Worm (Caenorhabditis elegans) whole organism, L3 larva: Measurements from ENCODE around the gene cdc-48.1.
A peak's percentile ranks its signal among the peaks of the same experiment; 100 is the strongest.

Source experiments
- R02D3.7 ChIP-seq: fragments of 150-350 bp; optimal IDR thresholded peaks from 2 replicates; lab custom pipeline; 2014; ENCODE audit warnings: missing biosample characterization, missing genetic modification characterization
- ZK546.5 ChIP-seq: sonication (generic microtip); optimal IDR thresholded peaks from 2 replicates; lab custom pipeline; 2017; ENCODE audit warnings: missing biosample characterization, missing genetic modification characterization
- aly-2 ChIP-seq: fragments of 150-350 bp; optimal IDR thresholded peaks from 2 replicates; lab custom pipeline; 2014; ENCODE audit warnings: missing biosample characterization, missing genetic modification characterization
- ama-1 ChIP-seq: fragments of 150-350 bp; optimal IDR thresholded peaks from 2 replicates; lab custom pipeline; 2018
- ceh-82 ChIP-seq: fragments of 150-350 bp; optimal IDR thresholded peaks from 2 replicates; lab custom pipeline; 2014; ENCODE audit warnings: missing biosample characterization, missing genetic modification characterization
- daf-12 ChIP-seq: fragments of 150-350 bp; optimal IDR thresholded peaks from 2 replicates; lab custom pipeline; 2014; ENCODE audit warnings: missing biosample characterization, missing genetic modification reagents, missing genetic modification characterization
- egl-27 ChIP-seq: sonication (generic microtip); optimal IDR thresholded peaks from 4 replicates; lab custom pipeline; 2017; ENCODE audit warnings: missing biosample characterization, missing genetic modification reagents, missing genetic modification characterization
- elt-1 ChIP-seq: fragments of 150-350 bp; optimal IDR thresholded peaks from 2 replicates; lab custom pipeline; 2014; ENCODE audit warnings: missing biosample characterization, missing genetic modification characterization
- elt-2 ChIP-seq: sonication (generic microtip); optimal IDR thresholded peaks from 2 replicates; lab custom pipeline; 2016; ENCODE audit warnings: missing genetic modification reagents, mild to moderate bottlenecking, missing genetic modification characterization, missing compliant biosample characterization
- fkh-2 ChIP-seq: fragments of 150-350 bp; optimal IDR thresholded peaks from 2 replicates; lab custom pipeline; 2014; ENCODE audit warnings: missing biosample characterization, missing genetic modification reagents, missing genetic modification characterization
- fos-1 ChIP-seq: fragments of 150-350 bp; optimal IDR thresholded peaks from 2 replicates; lab custom pipeline; 2014; ENCODE audit warnings: missing biosample characterization, missing genetic modification characterization
- hmg-11 ChIP-seq: sonication (generic microtip); optimal IDR thresholded peaks from 2 replicates; lab custom pipeline; 2016; ENCODE audit warnings: missing genetic modification characterization, missing compliant biosample characterization
- lin-15B ChIP-seq: fragments of 150-350 bp; optimal IDR thresholded peaks from 2 replicates; lab custom pipeline; 2014; ENCODE audit warnings: missing biosample characterization, missing genetic modification characterization
- lin-39 ChIP-seq: fragments of 150-350 bp; optimal IDR thresholded peaks from 2 replicates; lab custom pipeline; 2018; ENCODE audit warnings: missing biosample characterization, missing genetic modification reagents, missing genetic modification characterization
- lsy-12 ChIP-seq: sonication (generic microtip); optimal IDR thresholded peaks from 2 replicates; lab custom pipeline; 2016; ENCODE audit warnings: mild to moderate bottlenecking, missing genetic modification characterization, missing compliant biosample characterization
- mdl-1 ChIP-seq: fragments of 150-350 bp; optimal IDR thresholded peaks from 2 replicates; lab custom pipeline; 2014; ENCODE audit warnings: missing biosample characterization, missing genetic modification characterization
- nfya-1 ChIP-seq: sonication (generic microtip); optimal IDR thresholded peaks from 2 replicates; lab custom pipeline; 2017; ENCODE audit warnings: missing genetic modification characterization, mild to moderate bottlenecking, missing compliant biosample characterization, antibody characterized with exemption, moderate library complexity; ENCODE audit not compliant: insufficient read depth
- nhr-11 ChIP-seq: fragments of 150-350 bp; optimal IDR thresholded peaks from 2 replicates; lab custom pipeline; 2014; ENCODE audit warnings: missing biosample characterization, missing genetic modification characterization
- nhr-23 ChIP-seq: fragments of 150-350 bp; optimal IDR thresholded peaks from 2 replicates; lab custom pipeline; 2014; ENCODE audit warnings: missing biosample characterization, missing genetic modification reagents, missing genetic modification characterization
- nhr-237 ChIP-seq: fragments of 150-350 bp; optimal IDR thresholded peaks from 2 replicates; lab custom pipeline; 2014; ENCODE audit warnings: missing biosample characterization, missing genetic modification characterization
- nhr-25 ChIP-seq: sonication (generic microtip); optimal IDR thresholded peaks from 2 replicates; lab custom pipeline; 2017; ENCODE audit warnings: missing biosample characterization, missing genetic modification characterization
- nhr-28 ChIP-seq: fragments of 150-350 bp; optimal IDR thresholded peaks from 2 replicates; lab custom pipeline; 2014; ENCODE audit warnings: missing biosample characterization, missing genetic modification characterization
- nhr-77 ChIP-seq: fragments of 150-350 bp; optimal IDR thresholded peaks from 2 replicates; lab custom pipeline; 2014; ENCODE audit warnings: missing biosample characterization, missing genetic modification characterization
- pha-4 ChIP-seq: fragments of 150-350 bp; optimal IDR thresholded peaks from 2 replicates; lab custom pipeline; 2014; ENCODE audit warnings: missing biosample characterization, missing genetic modification reagents, missing genetic modification characterization
- pqm-1 ChIP-seq: fragments of 150-350 bp; optimal IDR thresholded peaks from 2 replicates; lab custom pipeline; 2017; ENCODE audit warnings: missing biosample characterization, missing genetic modification characterization, inconsistent platforms
- sea-2 ChIP-seq: fragments of 150-350 bp; sonication (generic microtip); optimal IDR thresholded peaks from 4 replicates; lab custom pipeline; 2014; ENCODE audit warnings: missing biosample characterization, missing genetic modification reagents, missing genetic modification characterization
- skn-1 ChIP-seq: fragments of 150-350 bp; optimal IDR thresholded peaks from 2 replicates; lab custom pipeline; 2014; ENCODE audit warnings: missing biosample characterization, missing genetic modification characterization
- snpc-4 ChIP-seq: fragments of 150-350 bp; optimal IDR thresholded peaks from 2 replicates; lab custom pipeline; 2014; ENCODE audit warnings: missing biosample characterization, missing genetic modification characterization
- unc-39 ChIP-seq: sonication (generic microtip); optimal IDR thresholded peaks from 4 replicates; lab custom pipeline; 2017; ENCODE audit warnings: missing biosample characterization, missing genetic modification characterization
- unc-62 ChIP-seq: fragments of 150-350 bp; sonication (generic microtip); optimal IDR thresholded peaks from 4 replicates; lab custom pipeline; 2014; ENCODE audit warnings: missing biosample characterization, missing genetic modification reagents, missing genetic modification characterization
- zag-1 ChIP-seq: fragments of 150-350 bp; optimal IDR thresholded peaks from 2 replicates; lab custom pipeline; 2014; ENCODE audit warnings: missing biosample characterization, missing genetic modification characterization
- ztf-11 ChIP-seq: fragments of 150-350 bp; optimal IDR thresholded peaks from 2 replicates; lab custom pipeline; 2014; ENCODE audit warnings: missing biosample characterization, missing genetic modification characterization
- ztf-4 ChIP-seq: fragments of 150-350 bp; optimal IDR thresholded peaks from 2 replicates; lab custom pipeline; 2014; ENCODE audit warnings: missing biosample characterization, missing genetic modification characterization

Gene cdc-48.1

ce11 chrII:10594758-10595157 is 31.6 kb upstream of the cdc-48.1 start, which contains the start of gene C14A4.6:
C14A4.6 (minus strand) TSS chrII:10594776.
- TF ChIP-seq lin-39 (no peak), pqm-1 (tag; lab: Kevin White, UChicago) (peak; percentile 70), elt-2 (tag; lab: Kevin White, UChicago) (peak; percentile 92), pha-4 (peak; percentile 33), ceh-82 (tag; lab: Kevin White, UChicago) (no peak), nhr-23 (tag; lab: Kevin White, UChicago) (no peak)

- TF ChIP-seq unc-62 (GFP tag; lab: Kevin White, UChicago) (no peak), ceh-82 (tag; lab: Kevin White, UChicago) (no peak), ztf-4 (no peak), zag-1 (tag; lab: Kevin White, UChicago) (no peak)
Measured at ce11 chrII:10594312-10594711, 31.1 kb upstream of the cdc-48.1 start.

ce11 chrII:10592452-10592851 is 29.2 kb upstream of the cdc-48.1 start, which contains the start of gene crn-5:
crn-5 (plus strand) TSS chrII:10592752.
- TF ChIP-seq nfya-1 (no peak), R02D3.7 (tag; lab: Kevin White, UChicago) (no peak), snpc-4 (no peak), sea-2 (GFP tag; lab: Kevin White, UChicago) (no peak), daf-12 (tag; lab: Kevin White, UChicago) (no peak)

ce11 chrII:10587742-10588141 is 24.5 kb upstream of the cdc-48.1 start, which contains the start of gene crn-3:
crn-3 (plus strand) TSS chrII:10588042.
- no peak for TF ChIP-seq ztf-11
- TF ChIP-seq ZK546.5 (tag; lab: Kevin White, UChicago), result no peak
- no peak for TF ChIP-seq egl-27 (tag; lab: Kevin White, UChicago)
- no peak for TF ChIP-seq pha-4
- TF ChIP-seq fkh-2, result no peak
- TF ChIP-seq unc-62 (GFP tag; lab: Kevin White, UChicago), result no peak
- no peak for TF ChIP-seq ceh-82 (tag; lab: Kevin White, UChicago)
- no peak for TF ChIP-seq unc-39 (tag; lab: Kevin White, UChicago)
- no peak for TF ChIP-seq nhr-28 (tag; lab: Kevin White, UChicago)
- TF ChIP-seq R02D3.7 (tag; lab: Kevin White, UChicago), result no peak
- TF ChIP-seq hmg-11 (tag; lab: Kevin White, UChicago), result no peak
- no peak for TF ChIP-seq ztf-4
- TF ChIP-seq nhr-237 (tag; lab: Kevin White, UChicago), result no peak
- TF ChIP-seq elt-1, result no peak
- no peak for TF ChIP-seq daf-12 (tag; lab: Kevin White, UChicago)
- TF ChIP-seq nhr-25 (tag; lab: Kevin White, UChicago), result no peak
- no peak for TF ChIP-seq pqm-1 (tag; lab: Kevin White, UChicago)
- no peak for TF ChIP-seq mdl-1 (tag; lab: Kevin White, UChicago)
- TF ChIP-seq lin-39, result no peak

- TF ChIP-seq zag-1 (tag; lab: Kevin White, UChicago), result no peak
- TF ChIP-seq skn-1 (tag; lab: Kevin White, UChicago), result no peak
- TF ChIP-seq aly-2 (tag; lab: Kevin White, UChicago), result no peak
- TF ChIP-seq R02D3.7 (tag; lab: Kevin White, UChicago), result no peak
- no peak for TF ChIP-seq fkh-2
- TF ChIP-seq lsy-12 (tag; lab: Kevin White, UChicago), result no peak
- no peak for TF ChIP-seq ama-1 (lab: Kevin White, UChicago)
- TF ChIP-seq lin-15B (tag; lab: Kevin White, UChicago), result no peak
- no peak for TF ChIP-seq nhr-77 (tag; lab: Kevin White, UChicago)
- no peak for TF ChIP-seq egl-27 (tag; lab: Kevin White, UChicago)
- no peak for TF ChIP-seq pha-4
Measured at ce11 chrII:10584036-10584435, 20.8 kb upstream of the cdc-48.1 start, which contains the start of gene algn-9. algn-9 (plus strand) TSS chrII:10584336.

ce11 chrII:10582318-10582717 is 19.1 kb upstream of the cdc-48.1 start, which contains the start of gene mrps-22:
mrps-22 (plus strand) TSS chrII:10582618.
- TF ChIP-seq aly-2 (tag; lab: Kevin White, UChicago) (no peak), ztf-11 (no peak), egl-27 (tag; lab: Kevin White, UChicago) (no peak), zag-1 (tag; lab: Kevin White, UChicago) (no peak), fkh-2 (no peak), fos-1 (tag; lab: Kevin White, UChicago) (no peak), nhr-11 (no peak), mdl-1 (tag; lab: Kevin White, UChicago) (no peak), lin-39 (no peak)
